Worm (Caenorhabditis elegans): Measurements from ENCODE around the gene F49C12.9.

DNA sequence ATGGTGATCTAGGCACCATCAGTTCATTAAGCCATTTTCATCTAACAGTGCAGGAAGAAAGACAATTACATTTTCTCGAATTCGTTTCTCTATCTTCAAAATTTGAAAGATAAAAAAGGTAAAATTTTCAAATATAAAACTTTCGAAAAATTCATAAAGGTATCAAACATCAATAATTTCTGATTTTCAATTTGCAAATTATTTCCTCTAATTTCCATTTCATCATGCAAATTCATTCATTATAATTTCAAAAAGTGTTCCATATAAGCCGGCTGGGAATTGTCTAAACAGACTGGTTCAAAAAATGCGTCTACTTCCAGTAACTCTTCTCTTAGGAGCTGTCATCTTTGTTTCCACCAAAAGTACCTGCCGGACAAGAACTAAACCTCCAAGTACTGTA, 11.7 kb upstream of the F49C12.9 start, which contains the start of gene clec-183:
- TF ChIP-seq med-1 (GFP tag; optimal IDR thresholded peaks at IDR 0.05; ENCODE audit: insufficient read depth), result no peak
- TF ChIP-seq cog-1 (tag; optimal IDR thresholded peaks at IDR 0.05), result no peak
- TF ChIP-seq T22C8.4 (GFP tag; IDR thresholded peaks at IDR 0.05), result no peak
- TF ChIP-seq tab-1 (GFP tag; IDR thresholded peaks at IDR 0.05), result no peak
- no peak for TF ChIP-seq ztf-23 (GFP tag; IDR thresholded peaks at IDR 0.05)
- TF ChIP-seq ref-1 (GFP tag; conservative IDR thresholded peaks at IDR 0.05), result no peak
